Fruit fly (Drosophila melanogaster) whole organism, embryonic: ENCODE measurements around the gene mbm.

Experiments used
- Aef1 ChIP-seq: fragments of 200-800 bp; sonication (Bioruptor generic); IDR thresholded peaks from 3 replicates; pipeline ENCODE4 v1.3.6; 2022; ENCODE audit warnings: missing biosample characterization, missing genetic modification characterization
- Atf6 ChIP-seq: fragments of 200-800 bp; sonication (Bioruptor generic); IDR thresholded peaks from 2 replicates; pipeline ENCODE4 v1.3.6; 2022; ENCODE audit warnings: missing biosample characterization, missing genetic modification characterization
- Bgb ChIP-seq: fragments of 200-800 bp; sonication (Bioruptor generic); IDR thresholded peaks from 2 replicates; pipeline ENCODE4 v1.3.6; 2022; ENCODE audit warnings: missing biosample characterization, missing genetic modification characterization; ENCODE audit not compliant: partially characterized antibody
- CG10321 ChIP-seq: fragments of 200-800 bp; sonication (Bioruptor generic); IDR thresholded peaks from 2 replicates; pipeline ENCODE4 v1.3.6; 2022; ENCODE audit warnings: missing biosample characterization, missing genetic modification characterization
- CG10431 ChIP-seq: fragments of 200-800 bp; sonication (Bioruptor generic); optimal IDR thresholded peaks from 3 replicates; lab custom pipeline; 2018; ENCODE audit warnings: missing biosample characterization, mild to moderate bottlenecking, missing genetic modification characterization
- CG12236 ChIP-seq: fragments of 200-800 bp; sonication (Bioruptor generic); optimal IDR thresholded peaks from 2 replicates; lab custom pipeline; 2016; ENCODE audit warnings: missing biosample characterization, missing genetic modification characterization
- CG12769 ChIP-seq: fragments of 200-800 bp; sonication (Bioruptor generic); optimal IDR thresholded peaks from 2 replicates; lab custom pipeline; 2019; ENCODE audit warnings: missing biosample characterization, mild to moderate bottlenecking, missing genetic modification characterization, moderate library complexity
- CG15073 ChIP-seq: fragments of 200-800 bp; sonication (Bioruptor generic); optimal IDR thresholded peaks from 2 replicates; lab custom pipeline; 2016; ENCODE audit warnings: missing biosample characterization, missing genetic modification characterization
- CG15514 ChIP-seq: fragments of 200-800 bp; sonication (Bioruptor generic); optimal IDR thresholded peaks from 3 replicates; lab custom pipeline; 2017; ENCODE audit warnings: missing biosample characterization, missing genetic modification characterization, mild to moderate bottlenecking, moderate library complexity, missing genetic modification reagents
- CG17328 ChIP-seq: fragments of 200-800 bp; sonication (Bioruptor generic); IDR thresholded peaks from 2 replicates; pipeline ENCODE4 v1.3.6; 2022; ENCODE audit warnings: missing biosample characterization, missing genetic modification characterization
- CG17912 ChIP-seq: fragments of 200-800 bp; sonication (Bioruptor generic); optimal IDR thresholded peaks from 2 replicates; lab custom pipeline; 2018; ENCODE audit warnings: missing biosample characterization, mild to moderate bottlenecking, missing genetic modification characterization
- CG1792 ChIP-seq: fragments of 200-800 bp; sonication (Bioruptor generic); optimal IDR thresholded peaks from 2 replicates; lab custom pipeline; 2016; ENCODE audit warnings: missing biosample characterization, missing genetic modification characterization
- CG3281 ChIP-seq: fragments of 200-800 bp; sonication (Bioruptor generic); optimal IDR thresholded peaks from 3 replicates; lab custom pipeline; 2017; ENCODE audit warnings: missing biosample characterization, mild to moderate bottlenecking, missing genetic modification characterization
- CG7839 ChIP-seq: fragments of 200-800 bp; sonication (Bioruptor generic); optimal IDR thresholded peaks from 3 replicates; lab custom pipeline; 2018; ENCODE audit warnings: missing biosample characterization, mild to moderate bottlenecking, missing genetic modification characterization, moderate library complexity
- Chrac-16 ChIP-seq: fragments of 200-800 bp; sonication (Bioruptor generic); optimal IDR thresholded peaks from 3 replicates; lab custom pipeline; 2016; ENCODE audit warnings: missing biosample characterization, missing genetic modification characterization
- Deaf1 ChIP-seq: fragments of 200-800 bp; optimal IDR thresholded peaks from 3 replicates; lab custom pipeline; 2019; ENCODE audit warnings: missing biosample characterization, mild to moderate bottlenecking, missing genetic modification characterization, moderate library complexity
- Dip3 ChIP-seq: fragments of 200-800 bp; sonication (Bioruptor generic); optimal IDR thresholded peaks from 3 replicates; lab custom pipeline; 2016; ENCODE audit warnings: missing biosample characterization, missing genetic modification characterization
- Fer2 ChIP-seq: fragments of 200-800 bp; sonication (Bioruptor generic); optimal IDR thresholded peaks from 2 replicates; lab custom pipeline; 2018; ENCODE audit warnings: missing biosample characterization, mild to moderate bottlenecking, missing genetic modification characterization, moderate library complexity
- Med ChIP-seq: fragments of 200-800 bp; sonication (Bioruptor generic); peaks from one replicate; lab custom pipeline; 2016; ENCODE audit warnings: missing biosample characterization, missing genetic modification characterization, mild to moderate bottlenecking, inconsistent platforms, moderate library complexity
- Optix ChIP-seq: fragments of 200-800 bp; sonication (Bioruptor generic); IDR thresholded peaks from 3 replicates; pipeline ENCODE4 v1.3.6; 2022; ENCODE audit warnings: missing biosample characterization, missing genetic modification characterization
- Rx ChIP-seq: fragments of 200-800 bp; sonication (Bioruptor generic); IDR thresholded peaks from 2 replicates; pipeline ENCODE4 v1.3.6; 2022; ENCODE audit warnings: missing biosample characterization, missing genetic modification characterization
- Stat92E ChIP-seq, 3 experiments: fragments of >200 bp in 2 of 3; fragments of 200-800 bp in 1 of 3; sonication (Bioruptor generic) in 1 of 3; optimal IDR thresholded peaks; 2 replicates each; lab custom pipeline; 2017 to 2019; ENCODE audit warnings: missing biosample characterization in 3 of 3, missing genetic modification characterization in 3 of 3, mild to moderate bottlenecking in 1 of 3, moderate library complexity in 1 of 3
- amos ChIP-seq: fragments of 200-800 bp; sonication (Bioruptor generic); IDR thresholded peaks from 2 replicates; pipeline ENCODE4 v1.3.6; 2022; ENCODE audit warnings: missing biosample characterization, missing genetic modification characterization; ENCODE audit not compliant: partially characterized antibody
- bcd ChIP-seq: fragments of 200-800 bp; sonication (Bioruptor generic); optimal IDR thresholded peaks from 2 replicates; lab custom pipeline; 2017; ENCODE audit warnings: missing biosample characterization, mild to moderate bottlenecking, missing genetic modification characterization
- crol ChIP-seq: fragments of 200-800 bp; sonication (Bioruptor generic); IDR thresholded peaks from 2 replicates; pipeline ENCODE4 v1.3.6; 2022; ENCODE audit warnings: missing biosample characterization, missing genetic modification characterization
- dpn ChIP-seq, 2 experiments: fragments of 200-800 bp; sonication (Bioruptor generic); optimal IDR thresholded peaks; 3 replicates each; lab custom pipeline; 2016; ENCODE audit warnings: missing biosample characterization in 2 of 2, missing genetic modification characterization in 2 of 2
- gem ChIP-seq: fragments of 200-800 bp; sonication (Bioruptor generic); optimal IDR thresholded peaks from 2 replicates; lab custom pipeline; 2019; ENCODE audit warnings: missing biosample characterization, mild to moderate bottlenecking, missing genetic modification characterization, moderate library complexity
- ken ChIP-seq: fragments of 200-800 bp; sonication (Bioruptor generic); IDR thresholded peaks from 3 replicates; pipeline ENCODE4 v1.3.6; 2022; ENCODE audit warnings: missing biosample characterization, missing genetic modification characterization
- lov ChIP-seq, 2 experiments: fragments of 200-800 bp in 1 of 2; fragments of >200 bp in 1 of 2; sonication (Bioruptor generic) in 1 of 2; IDR thresholded peaks in 1 of 2; optimal IDR thresholded peaks in 1 of 2; 2 replicates in 1 of 2; 3 replicates in 1 of 2; pipeline versions ENCODE4 v1.3.6 to Lab custom; 2017 to 2022; ENCODE audit warnings: missing biosample characterization in 1 of 2, missing genetic modification characterization in 1 of 2
- pros ChIP-seq: fragments of 200-800 bp; sonication (Bioruptor generic); optimal IDR thresholded peaks from 3 replicates; lab custom pipeline; 2019; ENCODE audit warnings: missing biosample characterization, mild to moderate bottlenecking, missing genetic modification characterization, moderate library complexity
- psq ChIP-seq: fragments of 200-800 bp; sonication (Bioruptor generic); optimal IDR thresholded peaks from 2 replicates; lab custom pipeline; 2017; ENCODE audit warnings: missing biosample characterization, missing genetic modification characterization
- sens ChIP-seq: fragments of 200-800 bp; sonication (Bioruptor generic); peaks from one replicate; lab custom pipeline; 2016; ENCODE audit warnings: missing biosample characterization, missing genetic modification characterization
- sqz ChIP-seq: fragments of 200-800 bp; sonication (Bioruptor generic); optimal IDR thresholded peaks from 3 replicates; lab custom pipeline; 2018; ENCODE audit warnings: missing biosample characterization, mild to moderate bottlenecking, missing genetic modification characterization
- sug ChIP-seq: fragments of 200-800 bp; optimal IDR thresholded peaks from 2 replicates; lab custom pipeline; 2019; ENCODE audit warnings: missing biosample characterization, mild to moderate bottlenecking, missing genetic modification characterization, moderate library complexity
- tna ChIP-seq: fragments of 200-800 bp; sonication (Bioruptor generic); IDR thresholded peaks from 2 replicates; pipeline ENCODE4 v1.3.6; 2022; ENCODE audit warnings: missing biosample characterization, missing genetic modification characterization; ENCODE audit not compliant: partially characterized antibody
- twi ChIP-seq: fragments of 200-800 bp; optimal IDR thresholded peaks from 2 replicates; lab custom pipeline; 2019; ENCODE audit warnings: missing biosample characterization, mild to moderate bottlenecking, missing genetic modification characterization, moderate library complexity

mbm gene

DNA sequence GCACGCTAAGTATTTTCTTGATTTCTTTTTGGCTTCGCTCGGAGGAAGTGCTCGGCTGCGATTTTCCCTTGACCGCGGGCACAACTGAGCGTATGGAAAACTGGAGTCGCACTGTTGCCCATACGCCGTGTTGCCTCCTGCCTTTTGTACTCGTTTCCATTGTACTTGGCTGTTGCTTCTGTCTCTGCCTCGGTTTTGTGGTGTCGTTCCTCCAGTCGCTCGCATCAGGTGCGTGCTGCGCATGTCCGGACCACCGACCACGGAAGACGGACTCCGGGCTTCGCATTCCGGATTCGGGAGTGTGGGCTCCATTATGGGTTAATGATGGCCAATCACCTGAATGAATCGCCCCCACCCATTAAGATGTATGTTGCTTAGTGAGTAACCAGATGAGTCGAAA is 18.1 kb upstream of the mbm start, which contains the start of gene CG3625 (continued):
- no peak for TF ChIP-seq CG1792 (GFP tag; lab: Kevin White, UChicago)
- no peak for TF ChIP-seq Fer2 (tag; lab: Kevin White, UChicago)
- no peak for TF ChIP-seq CG10431 (GFP tag; lab: Kevin White, UChicago)
- TF ChIP-seq Rx (GFP tag; lab: Robert Waterston, UW) = no peak
- no peak for TF ChIP-seq dpn (GFP tag; optimal IDR thresholded peaks at IDR 0.05; lab: Kevin White, UChicago)
- TF ChIP-seq amos (GFP tag; lab: Robert Waterston, UW) = peak; percentile 20; the same call in 1 of the 2 replicates
- peak; percentile 24; the same call in 1 of the 2 replicates for TF ChIP-seq Bgb (GFP tag; lab: Robert Waterston, UW)
- no peak for TF ChIP-seq Optix (GFP tag; lab: Robert Waterston, UW)
- TF ChIP-seq Deaf1 (tag; lab: Kevin White, UChicago) = peak; percentile 86
- TF ChIP-seq CG17328 (GFP tag; lab: Robert Waterston, UW) = no peak
- no peak for TF ChIP-seq CG15073 (GFP tag; lab: Kevin White, UChicago)
- TF ChIP-seq ken (GFP tag; lab: Robert Waterston, UW) = 0 out of 3 replicates have a peak, but pooled peaks have one; percentile 29
- no peak for TF ChIP-seq Aef1 (GFP tag; lab: Robert Waterston, UW)
- TF ChIP-seq CG10321 (GFP tag; lab: Robert Waterston, UW) = 0 out of 2 replicates have a peak, but pooled peaks have one; percentile 19
- no peak for TF ChIP-seq tna (GFP tag; lab: Robert Waterston, UW)
- TF ChIP-seq CG15514 (GFP tag; lab: Kevin White, UChicago) = peak; percentile 22
- no peak for TF ChIP-seq pros

dm6 chr2L:290949-291348 is 17.4 kb upstream of the mbm start:
- no peak for TF ChIP-seq CG17912 (GFP tag; lab: Kevin White, UChicago)
- TF ChIP-seq CG7839 (tag; lab: Kevin White, UChicago) = peak; percentile 0
- TF ChIP-seq CG12236 (GFP tag; lab: Kevin White, UChicago) = no peak
- peak; percentile 51 for TF ChIP-seq sens (GFP tag; lab: Kevin White, UChicago)
- TF ChIP-seq psq (GFP tag; lab: Kevin White, UChicago) = no peak
- no peak for TF ChIP-seq bcd (GFP tag; lab: Kevin White, UChicago)
- TF ChIP-seq gem (tag; lab: Kevin White, UChicago) = peak; percentile 1
- no peak for TF ChIP-seq CG3281 (GFP tag; lab: Kevin White, UChicago)
- TF ChIP-seq Dip3 = no peak
- no peak for TF ChIP-seq sqz (GFP tag; lab: Kevin White, UChicago)
- no peak for TF ChIP-seq lov (optimal IDR thresholded peaks at IDR 0.05; lab: Kevin White, UChicago)
- no peak for TF ChIP-seq lov (GFP tag; IDR thresholded peaks at IDR 0.05; lab: Robert Waterston, UW)

DNA sequence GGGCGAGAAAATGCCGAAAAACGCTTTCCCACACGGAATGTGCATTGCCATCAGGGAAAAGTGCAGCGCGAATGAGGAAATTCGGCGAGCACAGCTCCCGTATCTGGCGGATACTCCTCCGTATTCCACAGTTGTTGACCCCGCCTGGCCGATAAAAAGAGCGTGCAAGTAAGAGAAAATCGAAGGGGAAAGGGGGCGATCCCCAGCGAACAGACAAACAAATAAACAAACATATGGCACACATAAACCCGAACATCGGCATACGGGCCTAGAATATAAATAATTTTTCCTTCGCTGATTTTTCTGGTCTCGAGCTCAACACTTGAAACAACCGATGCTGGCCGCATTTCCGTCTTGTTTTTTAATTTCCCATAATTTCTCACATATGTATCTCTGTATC is 16.9 kb upstream of the mbm start:
- TF ChIP-seq sug (tag; lab: Kevin White, UChicago) (peak; percentile 70), twi (tag; lab: Kevin White, UChicago) (peak; percentile 66), crol (GFP tag; lab: Robert Waterston, UW) (0 out of 2 replicates have a peak, but pooled peaks have one; percentile 15), Stat92E (GFP tag; optimal IDR thresholded peaks at IDR 0.05; lab: Kevin White, UChicago) (no peak), CG12769 (tag; lab: Kevin White, UChicago) (peak; percentile 50), Med (GFP tag; lab: Kevin White, UChicago) (peak; percentile 48), Atf6 (GFP tag; lab: Robert Waterston, UW) (0 out of 2 replicates have a peak, but pooled peaks have one; percentile 8), Chrac-16 (GFP tag; lab: Kevin White, UChicago) (no peak)
